Fruit fly (Drosophila melanogaster) whole organism, embryonic: ENCODE measurements around the gene CG18302.

Experiments
- Asciz ChIP-seq: fragments of 200-800 bp; sonication (Bioruptor generic); optimal IDR thresholded peaks from 2 replicates; lab custom pipeline; 2017; ENCODE audit warnings: missing biosample characterization, mild to moderate bottlenecking, missing genetic modification characterization, missing genetic modification reagents
- BEAF-32 ChIP-seq: fragments of 200-800 bp; sonication (Bioruptor generic); optimal IDR thresholded peaks from 3 replicates; lab custom pipeline; 2017; ENCODE audit warnings: missing biosample characterization, missing genetic modification characterization, mild to moderate bottlenecking, moderate library complexity, missing genetic modification reagents
- Blimp-1 ChIP-seq: fragments of 200-800 bp; sonication (Bioruptor generic); optimal IDR thresholded peaks from 3 replicates; lab custom pipeline; 2018; ENCODE audit warnings: missing biosample characterization, missing genetic modification characterization, mild to moderate bottlenecking, moderate library complexity, missing genetic modification reagents
- CG10267 ChIP-seq: fragments of 200-800 bp; sonication (Bioruptor generic); optimal IDR thresholded peaks from 2 replicates; lab custom pipeline; 2018; ENCODE audit warnings: missing biosample characterization, mild to moderate bottlenecking, missing genetic modification characterization, moderate library complexity
- CG11456 ChIP-seq: fragments of 200-800 bp; sonication (Bioruptor generic); IDR thresholded peaks from 3 replicates; pipeline ENCODE4 v1.3.6; 2022; ENCODE audit warnings: missing biosample characterization, missing genetic modification characterization
- CG11696 ChIP-seq: fragments of 200-800 bp; sonication (Bioruptor generic); IDR thresholded peaks from 2 replicates; pipeline ENCODE4 v1.3.6; 2022; ENCODE audit warnings: missing biosample characterization, missing genetic modification characterization
- CG12071 ChIP-seq: fragments of 200-800 bp; sonication (Bioruptor generic); optimal IDR thresholded peaks from 3 replicates; lab custom pipeline; 2018; ENCODE audit warnings: missing biosample characterization, mild to moderate bottlenecking, missing genetic modification characterization
- CG12942 ChIP-seq: fragments of 200-800 bp; sonication (Bioruptor generic); optimal IDR thresholded peaks from 3 replicates; lab custom pipeline; 2016; ENCODE audit warnings: missing biosample characterization, missing genetic modification characterization
- CG13624 ChIP-seq: fragments of 200-800 bp; sonication (Bioruptor generic); optimal IDR thresholded peaks from 2 replicates; lab custom pipeline; 2016; ENCODE audit warnings: missing biosample characterization, missing genetic modification characterization
- CG13894 ChIP-seq: fragments of 200-800 bp; sonication (Bioruptor generic); optimal IDR thresholded peaks from 3 replicates; lab custom pipeline; 2018; ENCODE audit warnings: missing biosample characterization, mild to moderate bottlenecking, missing genetic modification characterization, moderate library complexity
- CG15269 ChIP-seq: fragments of 200-800 bp; sonication (Bioruptor generic); optimal IDR thresholded peaks from 2 replicates; lab custom pipeline; 2018; ENCODE audit warnings: missing biosample characterization, mild to moderate bottlenecking, missing genetic modification characterization, moderate library complexity
- CG1529 ChIP-seq: fragments of 200-800 bp; sonication (Bioruptor generic); optimal IDR thresholded peaks from 3 replicates; lab custom pipeline; 2018; ENCODE audit warnings: missing biosample characterization, missing genetic modification characterization
- CG16815 ChIP-seq: fragments of 200-800 bp; sonication (Bioruptor generic); optimal IDR thresholded peaks from 3 replicates; lab custom pipeline; 2017; ENCODE audit warnings: missing biosample characterization, mild to moderate bottlenecking, missing genetic modification characterization
- CG31441 ChIP-seq: fragments of 200-800 bp; sonication (Bioruptor generic); IDR thresholded peaks from 2 replicates; pipeline ENCODE4 v1.3.6; 2022; ENCODE audit warnings: missing biosample characterization, missing genetic modification characterization
- CG33557 ChIP-seq: fragments of 200-800 bp; sonication (Bioruptor generic); optimal IDR thresholded peaks from 2 replicates; lab custom pipeline; 2019; ENCODE audit warnings: missing biosample characterization, mild to moderate bottlenecking, missing genetic modification characterization, moderate library complexity
- CG34422 ChIP-seq: fragments of 200-800 bp; sonication (Bioruptor generic); IDR thresholded peaks from 3 replicates; pipeline ENCODE4 v1.3.6; 2022; ENCODE audit warnings: missing biosample characterization, missing genetic modification characterization
- CG4282 ChIP-seq: fragments of 200-800 bp; sonication (Bioruptor generic); optimal IDR thresholded peaks from 2 replicates; lab custom pipeline; 2016; ENCODE audit warnings: missing biosample characterization, missing genetic modification characterization
- CG6254 ChIP-seq: fragments of 200-800 bp; sonication (Bioruptor generic); optimal IDR thresholded peaks from 3 replicates; lab custom pipeline; 2017; ENCODE audit warnings: mild to moderate bottlenecking, missing biosample characterization, missing genetic modification reagents, missing genetic modification characterization
- CG6683 ChIP-seq: fragments of 200-800 bp; sonication (Bioruptor generic); optimal IDR thresholded peaks from 2 replicates; lab custom pipeline; 2017; ENCODE audit warnings: missing biosample characterization, mild to moderate bottlenecking, missing genetic modification characterization, missing genetic modification reagents
- CG6854 ChIP-seq: fragments of 200-800 bp; sonication (Bioruptor generic); optimal IDR thresholded peaks from 3 replicates; lab custom pipeline; 2017; ENCODE audit warnings: missing biosample characterization, mild to moderate bottlenecking, missing genetic modification characterization
- CG7556 ChIP-seq: fragments of 200-800 bp; sonication (Bioruptor generic); optimal IDR thresholded peaks from 2 replicates; lab custom pipeline; 2017; ENCODE audit warnings: missing biosample characterization, mild to moderate bottlenecking, missing genetic modification characterization
- CG7786 ChIP-seq: fragments of 200-800 bp; sonication (Bioruptor generic); optimal IDR thresholded peaks from 2 replicates; lab custom pipeline; 2016; ENCODE audit warnings: missing biosample characterization, missing genetic modification characterization
- CG8281 ChIP-seq: fragments of 200-800 bp; sonication (Bioruptor generic); optimal IDR thresholded peaks from 2 replicates; lab custom pipeline; 2018; ENCODE audit warnings: missing biosample characterization, mild to moderate bottlenecking, missing genetic modification characterization, moderate library complexity
- CG8290 ChIP-seq, 3 experiments: fragments of 200-800 bp; sonication (Bioruptor generic); optimal IDR thresholded peaks; 2 replicates each; lab custom pipeline; 2016 to 2019; ENCODE audit warnings: missing biosample characterization in 3 of 3, missing genetic modification characterization in 3 of 3, mild to moderate bottlenecking in 2 of 3, moderate library complexity in 1 of 3
- CHES-1-like ChIP-seq: fragments of 200-800 bp; sonication (Bioruptor generic); optimal IDR thresholded peaks from 2 replicates; lab custom pipeline; 2016; ENCODE audit warnings: missing biosample characterization, missing genetic modification characterization
- CrebB ChIP-seq: fragments of 200-800 bp; sonication (Bioruptor generic); optimal IDR thresholded peaks from 3 replicates; lab custom pipeline; 2018; ENCODE audit warnings: missing biosample characterization, mild to moderate bottlenecking, missing genetic modification characterization
- D19A ChIP-seq: fragments of 200-800 bp; optimal IDR thresholded peaks from 3 replicates; lab custom pipeline; 2019; ENCODE audit warnings: missing biosample characterization, mild to moderate bottlenecking, missing genetic modification characterization, moderate library complexity
- Dek ChIP-seq: fragments of 200-800 bp; sonication (Bioruptor generic); optimal IDR thresholded peaks from 3 replicates; lab custom pipeline; 2019; ENCODE audit warnings: missing biosample characterization, mild to moderate bottlenecking, missing genetic modification characterization, moderate library complexity
- HmgD ChIP-seq: fragments of 200-800 bp; sonication (Bioruptor generic); optimal IDR thresholded peaks from 3 replicates; lab custom pipeline; 2016; ENCODE audit warnings: missing biosample characterization, missing genetic modification characterization
- Max ChIP-seq: fragments of 200-800 bp; sonication (Bioruptor generic); optimal IDR thresholded peaks from 2 replicates; lab custom pipeline; 2016; ENCODE audit warnings: missing biosample characterization, mild to moderate bottlenecking, missing genetic modification characterization
- Poxn ChIP-seq: fragments of 200-800 bp; sonication (Bioruptor generic); IDR thresholded peaks from 2 replicates; pipeline ENCODE4 v1.3.6; 2022; ENCODE audit warnings: missing biosample characterization, missing genetic modification characterization
- Taf1 ChIP-seq: fragments of 200-800 bp; sonication (Bioruptor generic); IDR thresholded peaks from 2 replicates; pipeline ENCODE4 v1.3.6; 2022; ENCODE audit warnings: missing biosample characterization, missing genetic modification characterization
- Xbp1 ChIP-seq: fragments of 200-800 bp; sonication (Bioruptor generic); optimal IDR thresholded peaks from 3 replicates; lab custom pipeline; 2016; ENCODE audit warnings: missing biosample characterization, mild to moderate bottlenecking, missing genetic modification characterization
- aop ChIP-seq: fragments of 200-800 bp; sonication (Bioruptor generic); IDR thresholded peaks from 2 replicates; pipeline ENCODE4 v1.3.6; 2022; ENCODE audit warnings: missing biosample characterization, missing genetic modification characterization
- bowl ChIP-seq: fragments of 200-800 bp; sonication (Bioruptor generic); IDR thresholded peaks from 2 replicates; pipeline ENCODE4 v1.3.6; 2022; ENCODE audit warnings: missing biosample characterization, missing genetic modification characterization
- cg ChIP-seq: fragments of 200-800 bp; sonication (Bioruptor generic); optimal IDR thresholded peaks from 3 replicates; lab custom pipeline; 2019; ENCODE audit warnings: missing biosample characterization, mild to moderate bottlenecking, missing genetic modification characterization, moderate library complexity
- dati ChIP-seq: fragments of 200-800 bp; sonication (Bioruptor generic); IDR thresholded peaks from 2 replicates; pipeline ENCODE4 v1.3.6; 2022; ENCODE audit warnings: missing biosample characterization, missing genetic modification characterization
- dmrt11E ChIP-seq: fragments of 200-800 bp; sonication (Bioruptor generic); optimal IDR thresholded peaks from 3 replicates; lab custom pipeline; 2018; ENCODE audit warnings: missing biosample characterization, mild to moderate bottlenecking, missing genetic modification characterization, moderate library complexity
- exex ChIP-seq: fragments of 200-800 bp; sonication (Bioruptor generic); optimal IDR thresholded peaks from 4 replicates; lab custom pipeline; 2018; ENCODE audit warnings: missing biosample characterization, mild to moderate bottlenecking, missing genetic modification characterization, moderate library complexity
- gce ChIP-seq: fragments of 200-800 bp; sonication (Bioruptor generic); IDR thresholded peaks from 3 replicates; pipeline ENCODE4 v1.3.6; 2022; ENCODE audit warnings: missing biosample characterization, missing genetic modification characterization
- gro ChIP-seq: fragments of 200-800 bp; sonication (Bioruptor generic); optimal IDR thresholded peaks from 2 replicates; lab custom pipeline; 2016; ENCODE audit warnings: missing biosample characterization, missing genetic modification characterization
- her ChIP-seq: fragments of 200-800 bp; sonication (Bioruptor generic); optimal IDR thresholded peaks from 2 replicates; lab custom pipeline; 2016; ENCODE audit warnings: missing biosample characterization, missing genetic modification characterization
- onecut ChIP-seq: fragments of 200-800 bp; sonication (Bioruptor generic); IDR thresholded peaks from 2 replicates; pipeline ENCODE4 v1.3.6; 2022; ENCODE audit warnings: missing biosample characterization, missing genetic modification characterization
- shn ChIP-seq: fragments of 200-800 bp; sonication (Bioruptor generic); optimal IDR thresholded peaks from 3 replicates; lab custom pipeline; 2016; ENCODE audit warnings: missing biosample characterization, missing genetic modification characterization
- sisA ChIP-seq: fragments of 200-800 bp; sonication (Bioruptor generic); IDR thresholded peaks from 2 replicates; pipeline ENCODE4 v1.3.6; 2022; ENCODE audit warnings: missing biosample characterization, missing genetic modification characterization
- unc-4 ChIP-seq: fragments of 200-800 bp; sonication (Bioruptor generic); IDR thresholded peaks from 2 replicates; pipeline ENCODE4 v1.3.6; 2022; ENCODE audit warnings: missing biosample characterization, missing genetic modification characterization; ENCODE audit not compliant: partially characterized antibody
- unpg ChIP-seq: fragments of 200-800 bp; sonication (Bioruptor generic); optimal IDR thresholded peaks from 3 replicates; lab custom pipeline; 2018; ENCODE audit warnings: missing biosample characterization, mild to moderate bottlenecking, missing genetic modification characterization, moderate library complexity
- vnd ChIP-seq: fragments of 200-800 bp; sonication (Bioruptor generic); IDR thresholded peaks from 3 replicates; pipeline ENCODE4 v1.3.6; 2022; ENCODE audit warnings: missing biosample characterization, missing genetic modification characterization; ENCODE audit not compliant: partially characterized antibody
- wor ChIP-seq: fragments of 200-800 bp; sonication (Bioruptor generic); IDR thresholded peaks from 2 replicates; pipeline ENCODE4 v1.3.6; 2022; ENCODE audit warnings: missing biosample characterization, missing genetic modification characterization
- zf30C ChIP-seq: fragments of 200-800 bp; sonication (Bioruptor generic); optimal IDR thresholded peaks from 3 replicates; lab custom pipeline; 2018; ENCODE audit warnings: missing biosample characterization, mild to moderate bottlenecking, missing genetic modification characterization

Gene CG18302

DNA sequence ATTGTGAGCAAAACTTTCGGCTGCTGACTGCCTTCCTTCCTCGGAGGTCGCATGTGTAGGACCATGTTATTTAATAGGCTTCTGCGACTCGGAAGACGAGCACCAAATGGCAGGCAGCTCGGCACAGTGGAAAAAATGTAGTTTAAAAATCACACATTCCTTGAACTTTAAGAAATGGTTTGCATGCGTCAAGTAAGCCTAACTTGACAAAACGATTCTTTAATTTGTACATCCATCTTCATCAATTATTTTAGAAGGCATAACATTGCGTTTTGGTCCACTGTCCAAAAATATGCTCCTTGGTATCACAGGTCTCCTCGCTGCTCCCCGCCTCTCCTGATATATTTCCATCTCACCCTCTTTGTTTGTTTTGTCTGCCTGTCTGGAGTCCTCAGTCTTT lies 31.6 kb downstream of the CG18302 start (continued):
- TF ChIP-seq CG11696 (GFP tag; lab: Robert Waterston, UW) (0 out of 2 replicates have a peak, but pooled peaks have one; percentile 41), dati (GFP tag; lab: Robert Waterston, UW) (no peak), unc-4 (GFP tag; lab: Robert Waterston, UW) (no peak), CG10267 (tag; lab: Kevin White, UChicago) (peak; percentile 4), CG16815 (GFP tag; lab: Kevin White, UChicago) (peak; percentile 3), BEAF-32 (no peak), CG33557 (GFP tag; lab: Kevin White, UChicago) (no peak), CG31441 (GFP tag; lab: Robert Waterston, UW) (0 out of 2 replicates have a peak, but pooled peaks have one; percentile 21), CG12942 (GFP tag; lab: Kevin White, UChicago) (no peak), Taf1 (peak; percentile 51; the same call in 1 of the 2 replicates), CG13894 (tag; lab: Kevin White, UChicago) (peak; percentile 67), CG4282 (GFP tag; lab: Kevin White, UChicago) (peak; percentile 22), CG34422 (GFP tag; lab: Robert Waterston, UW) (0 out of 3 replicates have a peak, but pooled peaks have one; percentile 24), CG8281 (tag; lab: Kevin White, UChicago) (no peak), vnd (GFP tag; lab: Robert Waterston, UW) (no peak), Dek (tag; lab: Kevin White, UChicago) (peak; percentile 16), CG7786 (peak; percentile 24), cg (GFP tag; lab: Kevin White, UChicago) (no peak), CrebB (tag; lab: Kevin White, UChicago) (no peak), D19A (tag; lab: Kevin White, UChicago) (peak; percentile 4), CG6683 (peak; percentile 20), CHES-1-like (GFP tag; lab: Kevin White, UChicago) (peak; percentile 6), her (GFP tag; lab: Kevin White, UChicago) (peak; percentile 44), Poxn (GFP tag; lab: Robert Waterston, UW) (0 out of 2 replicates have a peak, but pooled peaks have one; percentile 9), CG6254 (GFP tag; lab: Kevin White, UChicago) (no peak), CG1529 (GFP tag; lab: Kevin White, UChicago) (no peak), gce (GFP tag; lab: Robert Waterston, UW) (no peak), onecut (GFP tag; lab: Robert Waterston, UW) (peak; percentile 8; the same call in 1 of the 2 replicates), unpg (peak; percentile 50), shn (GFP tag; lab: Kevin White, UChicago) (peak; percentile 22), CG15269 (tag; lab: Kevin White, UChicago) (peak; percentile 53), CG12071 (peak; percentile 44), exex (tag; lab: Kevin White, UChicago) (no peak), sisA (GFP tag; lab: Robert Waterston, UW) (peak; percentile 43; the same call in 1 of the 2 replicates), CG11456 (GFP tag; lab: Robert Waterston, UW) (0 out of 3 replicates have a peak, but pooled peaks have one; percentile 64), CG8290 (GFP tag; optimal IDR thresholded peaks at IDR 0.05; lab: Kevin White, UChicago) (no peak), CG8290 (tag; optimal IDR thresholded peaks at IDR 0.05; lab: Kevin White, UChicago) (peak in 1 of 2 experiments; percentile 80), CG7556 (GFP tag; lab: Kevin White, UChicago) (peak; percentile 73), gro (GFP tag; lab: Kevin White, UChicago) (no peak), Xbp1 (peak; percentile 28), dmrt11E (tag; lab: Kevin White, UChicago) (peak; percentile 26), CG13624 (peak; percentile 44), zf30C (no peak), HmgD (GFP tag; lab: Kevin White, UChicago) (no peak), CG6854 (GFP tag; lab: Kevin White, UChicago) (peak; percentile 54), wor (GFP tag; lab: Robert Waterston, UW) (no peak), Max (GFP tag; lab: Kevin White, UChicago) (no peak), Blimp-1 (no peak), bowl (GFP tag; lab: Robert Waterston, UW) (no peak), Asciz (GFP tag; lab: Kevin White, UChicago) (peak; percentile 11), aop (GFP tag; lab: Robert Waterston, UW) (no peak)
